Fruit fly (Drosophila melanogaster) whole organism, prepupa: Measurements from ENCODE around the gene Hn.

ENCODE experiments used
- Blimp-1 ChIP-seq: fragments of 200-800 bp; sonication (Bioruptor generic); optimal IDR thresholded peaks from 3 replicates; lab custom pipeline; 2017; ENCODE audit warnings: missing biosample characterization, missing genetic modification characterization, mild to moderate bottlenecking, moderate library complexity, missing genetic modification reagents
- CG10631 ChIP-seq: fragments of 200-800 bp; sonication (Bioruptor generic); optimal IDR thresholded peaks from 2 replicates; lab custom pipeline; 2016; ENCODE audit warnings: missing biosample characterization, missing genetic modification characterization
- CG10669 ChIP-seq: fragments of 200-800 bp; sonication (Bioruptor generic); optimal IDR thresholded peaks from 3 replicates; lab custom pipeline; 2018; ENCODE audit warnings: missing biosample characterization, mild to moderate bottlenecking, missing genetic modification characterization, moderate library complexity
- CG11902 ChIP-seq: fragments of 200-800 bp; sonication (Bioruptor generic); optimal IDR thresholded peaks from 3 replicates; lab custom pipeline; 2016; ENCODE audit warnings: missing biosample characterization, missing genetic modification characterization
- CG16779 ChIP-seq: fragments of 200-800 bp; sonication (Bioruptor generic); optimal IDR thresholded peaks from 3 replicates; lab custom pipeline; 2017; ENCODE audit warnings: missing biosample characterization, mild to moderate bottlenecking, missing genetic modification characterization
- CG4318 ChIP-seq: fragments of 200-800 bp; sonication (Bioruptor generic); optimal IDR thresholded peaks from 3 replicates; lab custom pipeline; 2017; ENCODE audit warnings: missing biosample characterization, mild to moderate bottlenecking, missing genetic modification characterization
- CG6163 ChIP-seq: fragments of 200-800 bp; sonication (Bioruptor generic); IDR thresholded peaks from 3 replicates; pipeline ENCODE4 v1.3.6; 2022; ENCODE audit warnings: missing biosample characterization, missing genetic modification characterization
- CG6276 ChIP-seq: fragments of 200-800 bp; sonication (Bioruptor generic); optimal IDR thresholded peaks from 2 replicates; lab custom pipeline; 2017; ENCODE audit warnings: missing biosample characterization, mild to moderate bottlenecking, missing genetic modification characterization
- CG6808 ChIP-seq: fragments of 200-800 bp; sonication (Bioruptor generic); optimal IDR thresholded peaks from 3 replicates; lab custom pipeline; 2017; ENCODE audit warnings: missing biosample characterization, missing genetic modification characterization, mild to moderate bottlenecking, moderate library complexity, missing genetic modification reagents
- CG6854 ChIP-seq: fragments of 200-800 bp; sonication (Bioruptor generic); optimal IDR thresholded peaks from 2 replicates; lab custom pipeline; 2017; ENCODE audit warnings: missing biosample characterization, mild to moderate bottlenecking, missing genetic modification characterization
- CG8119 ChIP-seq: fragments of 200-800 bp; sonication (Bioruptor generic); IDR thresholded peaks from 3 replicates; pipeline ENCODE4 v1.3.6; 2022; ENCODE audit warnings: missing biosample characterization, missing genetic modification characterization
- CG9139 ChIP-seq: fragments of 200-800 bp; sonication (Bioruptor generic); optimal IDR thresholded peaks from 3 replicates; lab custom pipeline; 2017; ENCODE audit warnings: missing biosample characterization, mild to moderate bottlenecking, missing genetic modification characterization
- Eip78C ChIP-seq: fragments of 200-800 bp; sonication (Bioruptor generic); peaks from one replicate; lab custom pipeline; 2016; ENCODE audit warnings: missing biosample characterization, missing genetic modification characterization
- Ets96B ChIP-seq: fragments of 200-800 bp; optimal IDR thresholded peaks from 2 replicates; lab custom pipeline; 2019; ENCODE audit warnings: missing biosample characterization, mild to moderate bottlenecking, missing genetic modification characterization, moderate library complexity
- Hr38 ChIP-seq: sonication (Bioruptor generic); optimal IDR thresholded peaks from 2 replicates; lab custom pipeline; 2016; ENCODE audit warnings: missing biosample characterization, missing genetic modification characterization
- Hr39 ChIP-seq: fragments of 200-800 bp; sonication (Bioruptor generic); optimal IDR thresholded peaks from 2 replicates; lab custom pipeline; 2016; ENCODE audit warnings: missing biosample characterization, missing genetic modification characterization
- Smox ChIP-seq: fragments of 200-800 bp; sonication (Bioruptor generic); optimal IDR thresholded peaks from 3 replicates; lab custom pipeline; 2016; ENCODE audit warnings: missing biosample characterization, missing genetic modification characterization
- Sox102F ChIP-seq: fragments of 200-800 bp; sonication (Bioruptor generic); optimal IDR thresholded peaks from 2 replicates; lab custom pipeline; 2016; ENCODE audit warnings: missing biosample characterization, mild to moderate bottlenecking, missing genetic modification characterization
- Sox14 ChIP-seq: fragments of 200-800 bp; sonication (Bioruptor generic); optimal IDR thresholded peaks from 3 replicates; lab custom pipeline; 2016; ENCODE audit warnings: missing biosample characterization, missing genetic modification characterization
- achi ChIP-seq: fragments of 200-800 bp; sonication (Bioruptor generic); optimal IDR thresholded peaks from 3 replicates; lab custom pipeline; 2016; ENCODE audit warnings: missing biosample characterization, missing genetic modification characterization
- dsx ChIP-seq: fragments of 200-800 bp; optimal IDR thresholded peaks from 3 replicates; lab custom pipeline; 2019; ENCODE audit warnings: missing biosample characterization, mild to moderate bottlenecking, missing genetic modification characterization, moderate library complexity; ENCODE audit not compliant: poor library complexity, severe bottlenecking
- eg ChIP-seq: fragments of 200-800 bp; sonication (Bioruptor generic); IDR thresholded peaks from 3 replicates; pipeline ENCODE4 v1.3.6; 2022; ENCODE audit warnings: missing biosample characterization, missing genetic modification characterization
- fd59A ChIP-seq: fragments of 200-800 bp; sonication (Bioruptor generic); optimal IDR thresholded peaks from 2 replicates; lab custom pipeline; 2017; ENCODE audit warnings: missing biosample characterization, mild to moderate bottlenecking, missing genetic modification characterization, missing genetic modification reagents
- fd85E ChIP-seq: fragments of 200-800 bp; sonication (Bioruptor generic); optimal IDR thresholded peaks from 3 replicates; lab custom pipeline; 2016; ENCODE audit warnings: missing biosample characterization, missing genetic modification characterization
- fkh ChIP-seq: fragments of 200-800 bp; sonication (Bioruptor generic); optimal IDR thresholded peaks from 3 replicates; lab custom pipeline; 2017; ENCODE audit warnings: missing biosample characterization, mild to moderate bottlenecking, missing genetic modification characterization, moderate library complexity
- lz ChIP-seq: fragments of 200-800 bp; sonication (Bioruptor generic); optimal IDR thresholded peaks from 3 replicates; lab custom pipeline; 2016; ENCODE audit warnings: missing biosample characterization, missing genetic modification characterization
- net ChIP-seq: fragments of 200-800 bp; sonication (Bioruptor generic); optimal IDR thresholded peaks from 3 replicates; lab custom pipeline; 2016; ENCODE audit warnings: missing biosample characterization, missing genetic modification characterization
- ss ChIP-seq, 2 experiments: fragments of 200-800 bp; sonication (Bioruptor generic); optimal IDR thresholded peaks; 2 replicates in 1 of 2; 3 replicates in 1 of 2; lab custom pipeline; 2017 to 2018; ENCODE audit warnings: mild to moderate bottlenecking in 2 of 2, missing biosample characterization in 2 of 2, missing genetic modification characterization in 2 of 2, moderate library complexity in 1 of 2
- svp ChIP-seq: fragments of 200-800 bp; sonication (Bioruptor generic); peaks from one replicate; lab custom pipeline; 2016; ENCODE audit warnings: missing biosample characterization, missing genetic modification characterization
- topi ChIP-seq: fragments of 200-800 bp; sonication (Bioruptor generic); optimal IDR thresholded peaks from 3 replicates; lab custom pipeline; 2016; ENCODE audit warnings: missing biosample characterization, missing genetic modification characterization
- vri ChIP-seq: fragments of 200-800 bp; sonication (Bioruptor generic); optimal IDR thresholded peaks from 3 replicates; lab custom pipeline; 2016; ENCODE audit warnings: missing biosample characterization, mild to moderate bottlenecking, missing genetic modification characterization

Gene Hn

DNA sequence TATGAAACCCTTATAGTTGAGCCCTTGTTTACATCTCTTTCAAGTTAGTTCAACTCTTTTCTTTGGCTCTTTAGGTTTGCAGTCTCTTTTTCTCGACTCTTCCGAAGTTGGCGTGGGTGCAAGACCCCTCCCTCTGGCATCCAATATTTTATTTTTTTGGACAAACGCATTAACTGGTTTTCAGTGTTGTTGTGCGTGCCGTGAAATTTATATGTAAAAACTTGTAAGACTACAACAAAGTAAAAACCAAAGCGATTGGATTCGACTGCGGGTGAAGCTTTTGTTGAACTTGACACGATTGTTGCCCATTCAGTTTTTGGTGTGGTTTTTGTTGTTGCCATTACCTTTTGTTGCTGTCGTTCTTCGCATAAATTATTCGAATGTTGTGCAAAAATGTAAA is 16.5 kb upstream of the Hn start:
- TF ChIP-seq dsx (GFP tag; lab: Kevin White, UChicago) (peak; percentile 92), achi (GFP tag; lab: Kevin White, UChicago) (no peak)
- TF ChIP-seq, all 60 proteins: peak for 1

- TF ChIP-seq CG6276, result no peak
- TF ChIP-seq svp, result no peak
- TF ChIP-seq Eip78C (GFP tag; lab: Kevin White, UChicago), result peak; percentile 25
- TF ChIP-seq eg (GFP tag; lab: Robert Waterston, UW), result no peak
- no peak for TF ChIP-seq Ets96B (tag; lab: Kevin White, UChicago)
- no peak for TF ChIP-seq Sox102F (GFP tag; lab: Kevin White, UChicago)
- no peak for TF ChIP-seq Hr38 (GFP tag; lab: Kevin White, UChicago)
- no peak for TF ChIP-seq lz (GFP tag; lab: Kevin White, UChicago)
These were observed 13.2 kb upstream of the Hn start, which contains the start of gene CG13685 for dm6 chr3L:7747044-7747443. Gene CG13685 (plus strand): TSS chr3L:7747344.

dm6 chr3L:7754109-7754508 is 6.1 kb upstream of the Hn start, which contains the start of gene CG7409:
Gene CG7409 (plus strand): TSS chr3L:7754409.
- TF ChIP-seq CG9139 (GFP tag; lab: Kevin White, UChicago) (no peak), CG6163 (no peak), CG10669 (GFP tag; lab: Kevin White, UChicago) (no peak), CG10631 (no peak), CG8119 (no peak), Smox (no peak), vri (GFP tag; lab: Kevin White, UChicago) (no peak)
- TF ChIP-seq, all 60 proteins: peak for 0

dm6 chr3L:7768252-7768651 is 8.0 kb downstream of the Hn start, which contains the start of gene CG32371:
Gene CG32371 (minus strand): TSS chr3L:7768352.
- no peak for TF ChIP-seq CG4318 (GFP tag; lab: Kevin White, UChicago)
- TF ChIP-seq, all 60 proteins: peak for 0

DNA sequence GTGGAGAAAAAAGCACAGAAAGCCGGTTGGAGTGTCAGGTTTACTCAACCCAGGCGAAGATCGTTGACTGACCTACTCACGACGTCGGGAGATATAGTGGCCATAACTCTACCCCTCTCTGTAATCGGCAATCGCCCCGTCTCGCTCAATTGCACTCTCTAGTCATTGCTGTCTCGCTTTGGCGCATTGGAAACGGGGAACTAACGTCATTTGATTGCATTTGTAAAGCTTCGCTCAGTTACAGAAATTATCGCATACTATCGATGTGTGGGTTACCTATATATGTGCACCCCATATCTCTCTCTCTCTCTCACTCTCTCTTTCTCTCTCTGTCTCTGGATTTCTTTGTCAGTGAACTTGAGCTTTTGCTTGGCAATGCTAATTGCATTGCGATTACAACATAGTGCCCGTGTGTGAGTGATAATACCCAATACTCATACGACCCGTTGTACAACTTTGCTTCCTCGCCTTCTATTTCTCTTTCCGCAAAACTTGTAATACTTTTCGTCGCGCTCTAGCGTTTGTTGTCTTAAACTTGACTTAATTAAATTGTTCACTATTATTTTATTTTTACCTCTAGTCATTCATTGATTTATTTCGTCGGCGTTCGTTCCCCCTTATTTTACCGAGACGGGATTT is 12.0 kb downstream of the Hn start:
- TF ChIP-seq CG6854 (no peak), svp (peak; percentile 46), CG16779 (tag; lab: Kevin White, UChicago) (peak; percentile 28), eg (GFP tag; lab: Robert Waterston, UW) (no peak)
- TF ChIP-seq, all 60 proteins: peak for 2

DNA sequence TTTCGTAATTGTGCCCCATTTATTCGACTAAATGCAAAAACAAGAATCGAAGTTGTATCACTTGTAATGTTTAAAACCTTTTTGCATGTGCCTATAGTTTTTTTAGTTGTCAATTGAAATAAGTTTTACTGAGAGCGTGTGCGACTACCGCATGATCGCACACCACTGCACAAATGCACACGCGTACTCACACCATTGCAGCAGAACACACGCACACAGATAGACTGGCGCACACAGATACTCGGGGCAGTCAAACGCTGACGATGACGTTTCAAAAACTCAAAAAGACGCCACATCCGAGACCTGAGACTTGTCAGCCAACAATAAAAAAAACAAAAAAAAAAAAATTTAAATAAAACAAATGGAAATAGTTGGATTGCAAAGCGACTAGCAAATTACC is 13.3 kb downstream of the Hn start:
- TF ChIP-seq CG11902 (GFP tag; lab: Kevin White, UChicago), result no peak
- TF ChIP-seq lz (GFP tag; lab: Kevin White, UChicago), result no peak
- TF ChIP-seq achi (GFP tag; lab: Kevin White, UChicago), result no peak
- no peak for TF ChIP-seq eg (GFP tag; lab: Robert Waterston, UW)
- no peak for TF ChIP-seq CG10631
- TF ChIP-seq fd59A (GFP tag; lab: Kevin White, UChicago), result no peak
- TF ChIP-seq topi (GFP tag; lab: Kevin White, UChicago), result no peak
- TF ChIP-seq CG6163, result no peak
- no peak for TF ChIP-seq Hr39 (GFP tag; lab: Kevin White, UChicago)
- no peak for TF ChIP-seq fkh (GFP tag; lab: Kevin White, UChicago)
- TF ChIP-seq svp, result no peak
- no peak for TF ChIP-seq Sox14
- no peak for TF ChIP-seq fd85E (GFP tag; lab: Kevin White, UChicago)
- TF ChIP-seq ss (GFP tag; optimal IDR thresholded peaks at IDR 0.05; lab: Kevin White, UChicago), result no peak
- TF ChIP-seq CG8119, result no peak
- no peak for TF ChIP-seq CG6808 (GFP tag; lab: Kevin White, UChicago)
- no peak for TF ChIP-seq Blimp-1 (GFP tag; lab: Kevin White, UChicago)
- no peak for TF ChIP-seq net (GFP tag; lab: Kevin White, UChicago)
